Fruit fly (Drosophila melanogaster) whole organism, adult: Measurements from ENCODE around the gene Ddx56.

Experiments used
- CG7045 ChIP-seq: fragments of 200-800 bp; sonication (Bioruptor generic); optimal IDR thresholded peaks from 2 replicates; lab custom pipeline; 2017; ENCODE audit warnings: missing biosample characterization, mild to moderate bottlenecking, missing genetic modification characterization
- Hr96 ChIP-seq: fragments of 200-800 bp; sonication (Bioruptor generic); optimal IDR thresholded peaks from 2 replicates; lab custom pipeline; 2016; ENCODE audit warnings: missing biosample characterization, missing genetic modification characterization
- cic ChIP-seq: fragments of 200-800 bp; sonication (Bioruptor generic); optimal IDR thresholded peaks from 2 replicates; lab custom pipeline; 2017; ENCODE audit warnings: missing biosample characterization, mild to moderate bottlenecking, missing genetic modification characterization, moderate library complexity
- kay ChIP-seq: fragments of 200-800 bp; sonication (Bioruptor generic); peaks from one replicate; lab custom pipeline; 2016; ENCODE audit warnings: missing biosample characterization, missing genetic modification characterization, borderline replicate concordance
- tj ChIP-seq: fragments of 200-800 bp; sonication (Bioruptor generic); optimal IDR thresholded peaks from 3 replicates; lab custom pipeline; 2017; ENCODE audit warnings: missing biosample characterization, mild to moderate bottlenecking, missing genetic modification characterization, moderate library complexity
- toe ChIP-seq: fragments of 200-800 bp; sonication (Bioruptor generic); optimal IDR thresholded peaks from 2 replicates; lab custom pipeline; 2016; ENCODE audit warnings: missing biosample characterization, missing genetic modification characterization

DNA sequence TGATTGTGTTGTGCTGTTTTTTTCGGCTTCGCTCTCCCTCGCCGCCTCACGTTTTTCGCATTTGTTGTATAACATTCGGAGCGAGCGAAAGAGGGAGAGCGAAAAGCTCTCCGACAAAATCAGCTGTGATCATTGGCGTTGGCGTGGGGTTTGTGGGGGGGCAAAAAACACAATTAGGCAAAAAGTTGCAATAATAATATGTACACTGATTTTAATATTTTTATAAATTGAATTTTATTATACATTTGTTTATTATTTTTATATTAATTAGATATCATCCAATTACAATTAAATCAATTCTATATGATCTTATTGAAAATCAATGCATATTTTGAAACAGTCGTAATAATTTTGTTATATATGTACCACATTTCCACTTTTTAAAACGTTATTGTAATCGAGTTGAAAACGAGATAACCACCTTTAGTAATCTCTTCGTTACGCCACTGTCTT is 12.1 kb downstream of the Ddx56 start:
- TF ChIP-seq cic (no peak), kay (GFP tag; lab: Kevin White, UChicago) (no peak), toe (GFP tag; lab: Kevin White, UChicago) (no peak), tj (GFP tag; lab: Kevin White, UChicago) (peak; percentile 16), Hr96 (GFP tag; lab: Kevin White, UChicago) (no peak), CG7045 (no peak)
